Worm (Caenorhabditis elegans) whole organism, L4/young adult: Measurements from ENCODE around the gene C12D8.20.

Source experiments
- W03F9.2 ChIP-seq: fragments of 150-350 bp; optimal IDR thresholded peaks from 2 replicates; lab custom pipeline; 2014; ENCODE audit warnings: missing biosample characterization, missing genetic modification characterization
- dao-5 ChIP-seq: sonication (generic microtip); optimal IDR thresholded peaks from 2 replicates; lab custom pipeline; 2016; ENCODE audit warnings: missing genotype, missing genetic modification characterization, moderate library complexity, missing compliant biosample characterization
- him-1 ChIP-seq: sonication (generic microtip); optimal IDR thresholded peaks from 2 replicates; lab custom pipeline; 2016; ENCODE audit warnings: missing genotype, missing genetic modification reagents, missing genetic modification characterization, missing compliant biosample characterization

C12D8.20 gene

ce11 chrV:10203435-10204009, 18.6 kb upstream of the C12D8.20 start, which contains the start of gene chpf-1:
Gene chpf-1, minus strand, starts transcription at chrV:10203485.
- TF ChIP-seq W03F9.2 (tag; lab: Kevin White, UChicago) (no peak), dao-5 (tag; lab: Kevin White, UChicago) (no peak), him-1 (tag; lab: Kevin White, UChicago) (no peak)

ce11 chrV:10204863-10205338, 17.2 kb upstream of the C12D8.20 start, which contains the start of the genes ZK856.19 and ZK856.11:
Gene ZK856.19, minus strand, starts transcription at chrV:10204913.
Gene ZK856.11, minus strand, starts transcription at chrV:10204938.
- peak; percentile 58 for TF ChIP-seq W03F9.2 (tag; lab: Kevin White, UChicago)
- TF ChIP-seq him-1 (tag; lab: Kevin White, UChicago): no peak
- TF ChIP-seq dao-5 (tag; lab: Kevin White, UChicago): no peak

ce11 chrV:10205483-10205882, 16.6 kb upstream of the C12D8.20 start, which contains the start of gene ZK856.16:
Gene ZK856.16, minus strand, starts transcription at chrV:10205583.
- no peak for TF ChIP-seq W03F9.2 (tag; lab: Kevin White, UChicago)
- no peak for TF ChIP-seq him-1 (tag; lab: Kevin White, UChicago)
- no peak for TF ChIP-seq dao-5 (tag; lab: Kevin White, UChicago)

- no peak for TF ChIP-seq dao-5 (tag; lab: Kevin White, UChicago)
- TF ChIP-seq W03F9.2 (tag; lab: Kevin White, UChicago): no peak
- no peak for TF ChIP-seq him-1 (tag; lab: Kevin White, UChicago)
These were observed 15.6 kb upstream of the C12D8.20 start, which contains the start of gene rpc-25 for ce11 chrV:10206502-10206901. Gene rpc-25, minus strand, starts transcription at chrV:10206602.

- TF ChIP-seq W03F9.2 (tag; lab: Kevin White, UChicago) (no peak), him-1 (tag; lab: Kevin White, UChicago) (no peak), dao-5 (tag; lab: Kevin White, UChicago) (no peak)
These were observed 11.9 kb upstream of the C12D8.20 start, which contains the start of gene tftc-3 for ce11 chrV:10210244-10210643. Gene tftc-3, minus strand, starts transcription at chrV:10210344.

- TF ChIP-seq dao-5 (tag; lab: Kevin White, UChicago) (no peak), him-1 (tag; lab: Kevin White, UChicago) (no peak)
These were observed 10.1 kb upstream of the C12D8.20 start, which contains the start of gene zhit-3 for ce11 chrV:10212027-10212426. Gene zhit-3, minus strand, starts transcription at chrV:10212127.

- TF ChIP-seq W03F9.2 (tag; lab: Kevin White, UChicago) (no peak), dao-5 (tag; lab: Kevin White, UChicago) (no peak), him-1 (tag; lab: Kevin White, UChicago) (no peak)
These were observed 9.5 kb upstream of the C12D8.20 start, which contains the start of gene hpo-40 for ce11 chrV:10212627-10213026. Gene hpo-40, plus strand, starts transcription at chrV:10212927.

ce11 chrV:10216724-10217123, 5.4 kb upstream of the C12D8.20 start, which contains the start of gene ZK856.14:
Gene ZK856.14, plus strand, starts transcription at chrV:10217024.
- TF ChIP-seq W03F9.2 (tag; lab: Kevin White, UChicago) (no peak), him-1 (tag; lab: Kevin White, UChicago) (no peak), dao-5 (tag; lab: Kevin White, UChicago) (no peak)

- TF ChIP-seq dao-5 (tag; lab: Kevin White, UChicago) (no peak), him-1 (tag; lab: Kevin White, UChicago) (no peak), W03F9.2 (tag; lab: Kevin White, UChicago) (no peak)
These were observed 1.5 kb upstream of the C12D8.20 start, which contains the start of gene C12D8.13 for ce11 chrV:10220605-10221004. Gene C12D8.13, minus strand, starts transcription at chrV:10220705.

- no peak for TF ChIP-seq W03F9.2 (tag; lab: Kevin White, UChicago)
- TF ChIP-seq him-1 (tag; lab: Kevin White, UChicago): no peak
- TF ChIP-seq dao-5 (tag; lab: Kevin White, UChicago): no peak
These were observed 790 bp upstream of the C12D8.20 start, which contains the start of the genes fipr-5 and fipr-9 for ce11 chrV:10221317-10221716. Gene fipr-5, minus strand, starts transcription at chrV:10221417. Gene fipr-9, plus strand, starts transcription at chrV:10221662.

ce11 chrV:10224619-10225018, 2.5 kb downstream of the C12D8.20 start:
- TF ChIP-seq W03F9.2 (tag; lab: Kevin White, UChicago): no peak
- no peak for TF ChIP-seq him-1 (tag; lab: Kevin White, UChicago)
- no peak for TF ChIP-seq dao-5 (tag; lab: Kevin White, UChicago)

- TF ChIP-seq W03F9.2 (tag; lab: Kevin White, UChicago) (no peak), him-1 (tag; lab: Kevin White, UChicago) (no peak), dao-5 (tag; lab: Kevin White, UChicago) (no peak)
These were observed 3.5 kb downstream of the C12D8.20 start, which contains the start of gene daf-36 for ce11 chrV:10225610-10226009. Gene daf-36, minus strand, starts transcription at chrV:10225710.

ce11 chrV:10227333-10227732, 5.2 kb downstream of the C12D8.20 start, which contains the start of gene ttr-19:
Gene ttr-19, minus strand, starts transcription at chrV:10227433.
- TF ChIP-seq W03F9.2 (tag; lab: Kevin White, UChicago) (no peak), him-1 (tag; lab: Kevin White, UChicago) (no peak), dao-5 (tag; lab: Kevin White, UChicago) (no peak)
